Fruit fly (Drosophila melanogaster): ENCODE data around the gene CG5880.

Gene CG5880

dm6 chr3R:27153062-27153878 is 36.7 kb downstream of the CG5880 start (continued):
- TF ChIP-seq CG18599 (GFP tag; optimal IDR thresholded peaks at IDR 0.05) (peak; percentile 71), Dip2 (GFP tag; IDR thresholded peaks at IDR 0.05) (no peak), CG31224 (GFP tag; IDR thresholded peaks at IDR 0.05) (no peak), sd (tag; optimal IDR thresholded peaks at IDR 0.05) (no peak), bcd (GFP tag; optimal IDR thresholded peaks at IDR 0.05) (peak; percentile 66), CG14441 (GFP tag; IDR thresholded peaks at IDR 0.05) (0 out of 2 replicates have a peak, but pooled peaks have one; percentile 6), slbo (GFP tag; IDR thresholded peaks at IDR 0.05) (peak; percentile 44; the same call in 1 of the 2 replicates), CG17328 (GFP tag; IDR thresholded peaks at IDR 0.05) (no peak), onecut (GFP tag; IDR thresholded peaks at IDR 0.05) (no peak), Fer2 (tag; optimal IDR thresholded peaks at IDR 0.05) (no peak), Bdp1 (GFP tag; optimal IDR thresholded peaks at IDR 0.05) (no peak), row (GFP tag; IDR thresholded peaks at IDR 0.05) (peak; percentile 66; the same call in 2 of the 3 replicates), CG16813 (GFP tag; IDR thresholded peaks at IDR 0.05; ENCODE audit: partially characterized antibody) (no peak), tll (GFP tag; optimal IDR thresholded peaks at IDR 0.05) (no peak), eve (GFP tag; optimal IDR thresholded peaks at IDR 0.05) (no peak), CG2678 (tag; optimal IDR thresholded peaks at IDR 0.05) (peak; percentile 65), ranshi (GFP tag; IDR thresholded peaks at IDR 0.05) (peak; percentile 25; the same call in 1 of the 2 replicates), CG16779 (GFP tag; IDR thresholded peaks at IDR 0.05) (no peak), gcm2 (GFP tag; optimal IDR thresholded peaks at IDR 0.05) (peak; percentile 22), bab2 (GFP tag; optimal IDR thresholded peaks at IDR 0.05) (peak; percentile 26), Atf-2 (GFP tag; optimal IDR thresholded peaks at IDR 0.05) (no peak), CG12219 (GFP tag; optimal IDR thresholded peaks at IDR 0.05) (no peak), pum (GFP tag; optimal IDR thresholded peaks at IDR 0.05) (no peak), nerfin-1 (tag; optimal IDR thresholded peaks at IDR 0.05) (no peak), Scr (GFP tag; IDR thresholded peaks at IDR 0.05; ENCODE audit: partially characterized antibody) (no peak), Xbp1 (GFP tag; optimal IDR thresholded peaks at IDR 0.05) (peak; percentile 1), slp2 (GFP tag; optimal IDR thresholded peaks at IDR 0.05) (no peak), CG10959 (GFP tag; IDR thresholded peaks at IDR 0.05) (no peak), Vsx1 (GFP tag; optimal IDR thresholded peaks at IDR 0.05) (peak; percentile 82), CG13424 (tag; optimal IDR thresholded peaks at IDR 0.05) (peak; percentile 38), z (GFP tag; IDR thresholded peaks at IDR 0.05) (no peak), CG9876 (GFP tag; optimal IDR thresholded peaks at IDR 0.05) (no peak), CG15269 (tag; optimal IDR thresholded peaks at IDR 0.05) (peak; percentile 70), schlank (tag; optimal IDR thresholded peaks at IDR 0.05) (no peak), CG11723 (GFP tag; optimal IDR thresholded peaks at IDR 0.05) (no peak), CG8388 (GFP tag; optimal IDR thresholded peaks at IDR 0.05) (peak; percentile 14), CG7372 (GFP tag; IDR thresholded peaks at IDR 0.05) (no peak), sima (GFP tag; optimal IDR thresholded peaks at IDR 0.05) (no peak), ssp (GFP tag; IDR thresholded peaks at IDR 0.05) (no peak), zfh2 (GFP tag; optimal IDR thresholded peaks at IDR 0.05) (peak; percentile 36), Dip3 (GFP tag; optimal IDR thresholded peaks at IDR 0.05) (peak; percentile 21), CG6654 (GFP tag; optimal IDR thresholded peaks at IDR 0.05) (no peak), vfl (GFP tag; optimal IDR thresholded peaks at IDR 0.05) (no peak), CG8281 (tag; optimal IDR thresholded peaks at IDR 0.05) (no peak), Dp (GFP tag; optimal IDR thresholded peaks at IDR 0.05) (no peak), da (GFP tag; optimal IDR thresholded peaks at IDR 0.05) (no peak), CG9797 (GFP tag; optimal IDR thresholded peaks at IDR 0.05) (no peak), dati (GFP tag; IDR thresholded peaks at IDR 0.05) (no peak), gcm (GFP tag; optimal IDR thresholded peaks at IDR 0.05) (no peak), CG6175 (GFP tag; IDR thresholded peaks at IDR 0.05) (no peak)

Measured in whole organism, embryonic.